Worm (Caenorhabditis elegans) whole organism, L3 larva: Measurements from ENCODE around the gene dhs-9.

Source experiments
- ZK546.5 ChIP-seq: sonication (generic microtip); optimal IDR thresholded peaks from 2 replicates; lab custom pipeline; 2017; ENCODE audit warnings: missing biosample characterization, missing genetic modification characterization
- ceh-82 ChIP-seq: fragments of 150-350 bp; optimal IDR thresholded peaks from 2 replicates; lab custom pipeline; 2014; ENCODE audit warnings: missing biosample characterization, missing genetic modification characterization
- egl-27 ChIP-seq: sonication (generic microtip); optimal IDR thresholded peaks from 4 replicates; lab custom pipeline; 2017; ENCODE audit warnings: missing biosample characterization, missing genetic modification reagents, missing genetic modification characterization
- elt-1 ChIP-seq: fragments of 150-350 bp; optimal IDR thresholded peaks from 2 replicates; lab custom pipeline; 2014; ENCODE audit warnings: missing biosample characterization, missing genetic modification characterization
- fos-1 ChIP-seq: fragments of 150-350 bp; optimal IDR thresholded peaks from 2 replicates; lab custom pipeline; 2014; ENCODE audit warnings: missing biosample characterization, missing genetic modification characterization
- mdl-1 ChIP-seq: fragments of 150-350 bp; optimal IDR thresholded peaks from 2 replicates; lab custom pipeline; 2014; ENCODE audit warnings: missing biosample characterization, missing genetic modification characterization
- nhr-11 ChIP-seq: fragments of 150-350 bp; optimal IDR thresholded peaks from 2 replicates; lab custom pipeline; 2014; ENCODE audit warnings: missing biosample characterization, missing genetic modification characterization
- nhr-25 ChIP-seq: sonication (generic microtip); optimal IDR thresholded peaks from 2 replicates; lab custom pipeline; 2017; ENCODE audit warnings: missing biosample characterization, missing genetic modification characterization
- nhr-28 ChIP-seq: fragments of 150-350 bp; optimal IDR thresholded peaks from 2 replicates; lab custom pipeline; 2014; ENCODE audit warnings: missing biosample characterization, missing genetic modification characterization
- nhr-43 ChIP-seq: sonication (generic microtip); optimal IDR thresholded peaks from 2 replicates; lab custom pipeline; 2016; ENCODE audit warnings: mild to moderate bottlenecking, missing genetic modification characterization, missing compliant biosample characterization; ENCODE audit not compliant: poor library complexity, severe bottlenecking
- pqm-1 ChIP-seq: fragments of 150-350 bp; optimal IDR thresholded peaks from 2 replicates; lab custom pipeline; 2017; ENCODE audit warnings: missing biosample characterization, missing genetic modification characterization, inconsistent platforms
- tbx-2 ChIP-seq: sonication (generic microtip); optimal IDR thresholded peaks from 2 replicates; lab custom pipeline; 2016; ENCODE audit warnings: mild to moderate bottlenecking, missing genetic modification characterization, missing compliant biosample characterization
- unc-62 ChIP-seq: fragments of 150-350 bp; sonication (generic microtip); optimal IDR thresholded peaks from 4 replicates; lab custom pipeline; 2014; ENCODE audit warnings: missing biosample characterization, missing genetic modification reagents, missing genetic modification characterization
- ztf-11 ChIP-seq: fragments of 150-350 bp; optimal IDR thresholded peaks from 2 replicates; lab custom pipeline; 2014; ENCODE audit warnings: missing biosample characterization, missing genetic modification characterization

DNA sequence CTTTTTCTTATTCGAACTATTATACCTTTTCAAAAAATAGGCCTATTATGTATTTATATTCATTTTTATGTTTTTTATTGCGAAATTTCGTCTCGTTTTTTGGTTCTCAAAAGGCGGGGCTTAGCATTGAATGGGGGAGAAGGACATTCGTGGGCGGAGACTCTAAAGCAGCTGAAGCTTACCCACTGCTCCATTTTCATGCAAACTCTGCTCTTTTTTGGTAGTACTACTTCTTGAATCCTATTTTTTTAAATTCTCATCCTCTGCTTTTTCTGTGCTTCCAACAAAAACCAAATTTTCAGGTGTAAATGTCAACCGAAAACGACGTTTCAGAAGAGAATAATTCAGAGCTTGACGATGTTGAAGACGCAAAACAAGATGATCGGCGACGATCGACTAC lies 26.5 kb downstream of the dhs-9 start, which contains the start of gene ZK121.2:
- TF ChIP-seq ztf-11 (tag; lab: Kevin White, UChicago) (no peak), ceh-82 (tag; lab: Kevin White, UChicago) (no peak), nhr-43 (no peak), elt-1 (tag; lab: Kevin White, UChicago) (no peak), egl-27 (tag; lab: Kevin White, UChicago) (no peak), nhr-11 (tag; lab: Kevin White, UChicago) (no peak), tbx-2 (tag; lab: Kevin White, UChicago) (no peak), pqm-1 (tag; lab: Kevin White, UChicago) (no peak), mdl-1 (tag; lab: Kevin White, UChicago) (no peak), nhr-25 (tag; lab: Kevin White, UChicago) (no peak), nhr-28 (no peak), ZK546.5 (tag; lab: Kevin White, UChicago) (no peak), unc-62 (GFP tag; lab: Kevin White, UChicago) (no peak), fos-1 (tag; lab: Kevin White, UChicago) (no peak)
